Worm (Caenorhabditis elegans): Measurements from ENCODE around the gene C48B4.8.

C48B4.8 gene

ce11 chrIII:9558463-9558862 is 2.6 kb downstream of the C48B4.8 start, which contains the start of gene C48B4.6:
Gene C48B4.6 (minus strand): TSS chrIII:9558563.
- no peak for TF ChIP-seq ref-1 (GFP tag; conservative IDR thresholded peaks at IDR 0.05)
- TF ChIP-seq cog-1 (tag; optimal IDR thresholded peaks at IDR 0.05): no peak
- no peak for TF ChIP-seq klf-2 (GFP tag; conservative IDR thresholded peaks at IDR 0.05)
- TF ChIP-seq med-1 (GFP tag; optimal IDR thresholded peaks at IDR 0.05; ENCODE audit: insufficient read depth): no peak
- TF ChIP-seq flt-1 (GFP tag; IDR thresholded peaks at IDR 0.05): no peak
- TF ChIP-seq ztf-29 (GFP tag; IDR thresholded peaks at IDR 0.05): no peak
- no peak for TF ChIP-seq ztf-23 (GFP tag; IDR thresholded peaks at IDR 0.05)
- TF ChIP-seq tab-1 (GFP tag; IDR thresholded peaks at IDR 0.05): no peak
- no peak for TF ChIP-seq T22C8.4 (GFP tag; IDR thresholded peaks at IDR 0.05)

- TF ChIP-seq ref-1 (GFP tag; conservative IDR thresholded peaks at IDR 0.05) (no peak), med-1 (GFP tag; optimal IDR thresholded peaks at IDR 0.05; ENCODE audit: insufficient read depth) (no peak), T22C8.4 (GFP tag; IDR thresholded peaks at IDR 0.05) (no peak)
Measured at ce11 chrIII:9556300-9556699, 4.8 kb downstream of the C48B4.8 start, which contains the start of gene ZK1098.11. Gene ZK1098.11 (plus strand): TSS chrIII:9556600.

DNA sequence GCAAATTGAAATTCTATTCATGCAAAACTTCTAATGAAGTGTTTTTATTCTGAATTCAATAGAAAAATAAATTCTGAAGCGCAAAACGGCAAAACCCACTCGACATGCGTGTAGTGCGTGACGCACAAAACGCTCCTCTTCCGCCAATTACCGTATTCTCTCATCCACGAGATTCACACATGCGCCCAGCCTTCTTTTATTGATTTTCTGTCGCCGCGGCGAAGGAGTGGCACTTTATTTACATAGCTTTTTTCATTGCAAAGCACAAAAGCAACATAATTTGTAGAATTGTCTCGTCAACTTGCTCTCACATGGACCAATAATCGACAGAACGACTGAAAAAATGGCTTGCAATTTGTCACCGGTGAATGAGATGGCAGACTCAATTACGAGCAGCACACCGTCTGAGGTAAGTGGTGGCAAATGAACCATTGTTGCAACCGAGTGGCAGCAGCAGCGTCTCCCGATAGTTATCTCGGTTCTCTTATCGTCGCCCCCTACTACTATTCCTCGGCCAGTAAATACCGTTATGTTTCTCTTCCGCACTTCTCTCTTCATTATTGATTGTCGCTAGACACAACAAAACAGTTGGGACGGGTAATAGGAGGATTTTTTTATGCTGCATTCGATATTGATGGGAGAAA is 14.9 kb downstream of the C48B4.8 start, which contains the start of gene unc-16:
unc-16 (plus strand) TSS at position 243 of the 644 bp plus-strand sequence.
- peak; percentile 90 for TF ChIP-seq T22C8.4 (GFP tag; IDR thresholded peaks at IDR 0.05)
- no peak for TF ChIP-seq ref-1 (GFP tag; conservative IDR thresholded peaks at IDR 0.05)
- peak; percentile 47 for TF ChIP-seq cog-1 (tag; optimal IDR thresholded peaks at IDR 0.05)
- TF ChIP-seq med-1 (GFP tag; optimal IDR thresholded peaks at IDR 0.05; ENCODE audit: insufficient read depth): no peak
- no peak for TF ChIP-seq ztf-29 (GFP tag; IDR thresholded peaks at IDR 0.05)
- no peak for TF ChIP-seq tab-1 (GFP tag; IDR thresholded peaks at IDR 0.05)
- TF ChIP-seq ztf-23 (GFP tag; IDR thresholded peaks at IDR 0.05): peak; percentile 70
- no peak for TF ChIP-seq klf-2 (GFP tag; conservative IDR thresholded peaks at IDR 0.05)
- TF ChIP-seq flt-1 (GFP tag; IDR thresholded peaks at IDR 0.05): 0 out of 2 replicates have a peak, but pooled peaks have one; percentile 63

- TF ChIP-seq cog-1 (tag; optimal IDR thresholded peaks at IDR 0.05) (no peak), klf-2 (GFP tag; conservative IDR thresholded peaks at IDR 0.05) (no peak), med-1 (GFP tag; optimal IDR thresholded peaks at IDR 0.05; ENCODE audit: insufficient read depth) (no peak), ref-1 (GFP tag; conservative IDR thresholded peaks at IDR 0.05) (no peak), flt-1 (GFP tag; IDR thresholded peaks at IDR 0.05) (no peak), ztf-23 (GFP tag; IDR thresholded peaks at IDR 0.05) (no peak), tab-1 (GFP tag; IDR thresholded peaks at IDR 0.05) (no peak), T22C8.4 (GFP tag; IDR thresholded peaks at IDR 0.05) (no peak), ztf-29 (GFP tag; IDR thresholded peaks at IDR 0.05) (no peak)
Measured at ce11 chrIII:9544820-9545219, 16.2 kb downstream of the C48B4.8 start, which contains the start of gene ZK1098.12. Gene ZK1098.12 (plus strand): TSS chrIII:9545120.

- TF ChIP-seq ref-1 (GFP tag; conservative IDR thresholded peaks at IDR 0.05): no peak
- no peak for TF ChIP-seq flt-1 (GFP tag; IDR thresholded peaks at IDR 0.05)
- TF ChIP-seq ztf-23 (GFP tag; IDR thresholded peaks at IDR 0.05): no peak
- TF ChIP-seq klf-2 (GFP tag; conservative IDR thresholded peaks at IDR 0.05): no peak
- no peak for TF ChIP-seq T22C8.4 (GFP tag; IDR thresholded peaks at IDR 0.05)
- no peak for TF ChIP-seq tab-1 (GFP tag; IDR thresholded peaks at IDR 0.05)
- no peak for TF ChIP-seq cog-1 (tag; optimal IDR thresholded peaks at IDR 0.05)
- TF ChIP-seq med-1 (GFP tag; optimal IDR thresholded peaks at IDR 0.05; ENCODE audit: insufficient read depth): no peak
- TF ChIP-seq ztf-29 (GFP tag; IDR thresholded peaks at IDR 0.05): no peak
Measured at ce11 chrIII:9544125-9544524, 16.9 kb downstream of the C48B4.8 start, which contains the start of gene ZK1098.9. Gene ZK1098.9 (plus strand): TSS chrIII:9544425.

ce11 chrIII:9542816-9543215 is 18.2 kb downstream of the C48B4.8 start, which contains the start of gene eif-2Balpha:
Gene eif-2Balpha (plus strand): TSS chrIII:9543119.
- no peak for TF ChIP-seq med-1 (GFP tag; optimal IDR thresholded peaks at IDR 0.05; ENCODE audit: insufficient read depth)
- no peak for TF ChIP-seq T22C8.4 (GFP tag; IDR thresholded peaks at IDR 0.05)
- no peak for TF ChIP-seq tab-1 (GFP tag; IDR thresholded peaks at IDR 0.05)

- TF ChIP-seq med-1 (GFP tag; optimal IDR thresholded peaks at IDR 0.05; ENCODE audit: insufficient read depth): no peak
Measured at ce11 chrIII:9542280-9542679, 18.8 kb downstream of the C48B4.8 start, which contains the start of gene mut-7. Gene mut-7 (minus strand): TSS chrIII:9542380.

- TF ChIP-seq klf-2 (GFP tag; conservative IDR thresholded peaks at IDR 0.05) (no peak), T22C8.4 (GFP tag; IDR thresholded peaks at IDR 0.05) (peak; percentile 65; the same call in 1 of the 2 replicates)
Measured at ce11 chrIII:9538655-9539155, 22.4 kb downstream of the C48B4.8 start, which contains the start of gene ZK1098.3. Gene ZK1098.3 (minus strand): TSS chrIII:9538705.

ce11 chrIII:9528824-9529223 is 32.2 kb downstream of the C48B4.8 start, which contains the start of gene ZK1098.2:
Gene ZK1098.2 (plus strand): TSS chrIII:9529159.
- TF ChIP-seq med-1 (GFP tag; optimal IDR thresholded peaks at IDR 0.05; ENCODE audit: insufficient read depth) (no peak), ztf-23 (GFP tag; IDR thresholded peaks at IDR 0.05) (no peak), T22C8.4 (GFP tag; IDR thresholded peaks at IDR 0.05) (peak; percentile 38; the same call in 1 of the 2 replicates), flt-1 (GFP tag; IDR thresholded peaks at IDR 0.05) (no peak), klf-2 (GFP tag; conservative IDR thresholded peaks at IDR 0.05) (no peak), tab-1 (GFP tag; IDR thresholded peaks at IDR 0.05) (no peak), ztf-29 (GFP tag; IDR thresholded peaks at IDR 0.05) (no peak)

- TF ChIP-seq ztf-29 (GFP tag; IDR thresholded peaks at IDR 0.05) (no peak), cog-1 (tag; optimal IDR thresholded peaks at IDR 0.05) (no peak), klf-2 (GFP tag; conservative IDR thresholded peaks at IDR 0.05) (no peak), ztf-23 (GFP tag; IDR thresholded peaks at IDR 0.05) (no peak), flt-1 (GFP tag; IDR thresholded peaks at IDR 0.05) (no peak), med-1 (GFP tag; optimal IDR thresholded peaks at IDR 0.05; ENCODE audit: insufficient read depth) (no peak), ref-1 (GFP tag; conservative IDR thresholded peaks at IDR 0.05) (no peak), T22C8.4 (GFP tag; IDR thresholded peaks at IDR 0.05) (no peak), tab-1 (GFP tag; IDR thresholded peaks at IDR 0.05) (no peak)
Measured at ce11 chrIII:9526851-9527250, 34.2 kb downstream of the C48B4.8 start, which contains the start of gene ZK1098.6. Gene ZK1098.6 (plus strand): TSS chrIII:9527151.

All from whole organism, midembryonic.